Worm (Caenorhabditis elegans): ENCODE data around the gene tag-343.

Gene tag-343

ce11 chrX:16633052-16633451 lies 41.5 kb downstream of the tag-343 start, which contains the start of gene C06G1.1:
TSS of gene C06G1.1 (plus strand) at chrX:16633352.
- TF ChIP-seq ceh-14 (tag; optimal IDR thresholded peaks at IDR 0.05) (no peak), zip-5 (tag; optimal IDR thresholded peaks at IDR 0.05) (no peak), npax-4 (tag; optimal IDR thresholded peaks at IDR 0.05) (no peak), fax-1 (tag; optimal IDR thresholded peaks at IDR 0.05) (no peak), fkh-10 (GFP tag; optimal IDR thresholded peaks at IDR 0.05) (no peak)

- TF ChIP-seq nhr-232 (tag; optimal IDR thresholded peaks at IDR 0.05): no peak
Observed at ce11 chrX:16631847-16632246, 42.7 kb downstream of the tag-343 start.

ce11 chrX:16629773-16630172 lies 44.8 kb downstream of the tag-343 start:
- TF ChIP-seq ceh-19 (GFP tag; optimal IDR thresholded peaks at IDR 0.05) (no peak), ceh-22 (tag; optimal IDR thresholded peaks at IDR 0.05) (no peak), hlh-8 (tag; optimal IDR thresholded peaks at IDR 0.05) (no peak), hlh-13 (GFP tag; optimal IDR thresholded peaks at IDR 0.05) (no peak), lin-11 (tag; optimal IDR thresholded peaks at IDR 0.05) (no peak), tbx-2 (tag; optimal IDR thresholded peaks at IDR 0.05) (no peak), hlh-6 (tag; optimal IDR thresholded peaks at IDR 0.05) (no peak), pat-9 (tag; optimal IDR thresholded peaks at IDR 0.05) (no peak), ceh-48 (tag; optimal IDR thresholded peaks at IDR 0.05) (no peak), elt-4 (tag; optimal IDR thresholded peaks at IDR 0.05) (no peak), hlh-30 (tag; optimal IDR thresholded peaks at IDR 0.05; ENCODE audit: insufficient read depth) (no peak), ets-4 (tag; optimal IDR thresholded peaks at IDR 0.05) (no peak), fkh-6 (tag; optimal IDR thresholded peaks at IDR 0.05) (no peak)

ce11 chrX:16629168-16629567 lies 45.4 kb downstream of the tag-343 start:
- no peak for TF ChIP-seq ceh-22 (tag; optimal IDR thresholded peaks at IDR 0.05)
- no peak for TF ChIP-seq pat-9 (tag; optimal IDR thresholded peaks at IDR 0.05)
- no peak for TF ChIP-seq npax-4 (tag; optimal IDR thresholded peaks at IDR 0.05)
- no peak for TF ChIP-seq ceh-48 (tag; optimal IDR thresholded peaks at IDR 0.05)
- TF ChIP-seq ceh-45 (GFP tag; IDR thresholded peaks at IDR 0.05): no peak
- no peak for TF ChIP-seq F13H6.1 (tag; optimal IDR thresholded peaks at IDR 0.05)
- TF ChIP-seq gmeb-2 (tag; optimal IDR thresholded peaks at IDR 0.05): no peak
- TF ChIP-seq elt-2 (tag; optimal IDR thresholded peaks at IDR 0.05): no peak
- no peak for TF ChIP-seq C08G9.2 (tag; optimal IDR thresholded peaks at IDR 0.05)
- TF ChIP-seq tbx-2 (tag; optimal IDR thresholded peaks at IDR 0.05): no peak
- no peak for TF ChIP-seq pax-1 (tag; optimal IDR thresholded peaks at IDR 0.05)
- no peak for TF ChIP-seq K09A11.1 (tag; optimal IDR thresholded peaks at IDR 0.05; ENCODE audit: insufficient read depth)
- no peak for TF ChIP-seq lim-6 (tag; optimal IDR thresholded peaks at IDR 0.05)
- TF ChIP-seq pag-3 (tag; optimal IDR thresholded peaks at IDR 0.05; ENCODE audit: borderline replicate concordance): no peak
- TF ChIP-seq hlh-15 (tag; optimal IDR thresholded peaks at IDR 0.05): no peak
- no peak for TF ChIP-seq ceh-9 (tag; optimal IDR thresholded peaks at IDR 0.05)

- no peak for TF ChIP-seq hlh-15 (tag; optimal IDR thresholded peaks at IDR 0.05)
- TF ChIP-seq pros-1 (tag; optimal IDR thresholded peaks at IDR 0.05): no peak
- TF ChIP-seq zip-5 (tag; optimal IDR thresholded peaks at IDR 0.05): no peak
- TF ChIP-seq dmd-4 (tag; optimal IDR thresholded peaks at IDR 0.05; ENCODE audit: borderline replicate concordance): no peak
- no peak for TF ChIP-seq pat-9 (tag; optimal IDR thresholded peaks at IDR 0.05)
- TF ChIP-seq ceh-34 (tag; optimal IDR thresholded peaks at IDR 0.05): no peak
- TF ChIP-seq tbx-7 (tag; optimal IDR thresholded peaks at IDR 0.05): no peak
- TF ChIP-seq nhr-232 (tag; optimal IDR thresholded peaks at IDR 0.05): no peak
- no peak for TF ChIP-seq ets-4 (tag; optimal IDR thresholded peaks at IDR 0.05)
- TF ChIP-seq unc-55 (GFP tag; optimal IDR thresholded peaks at IDR 0.05): no peak
- no peak for TF ChIP-seq K09A11.1 (tag; optimal IDR thresholded peaks at IDR 0.05; ENCODE audit: insufficient read depth)
- TF ChIP-seq pqm-1 (tag; optimal IDR thresholded peaks at IDR 0.05): no peak
- TF ChIP-seq mec-3 (tag; optimal IDR thresholded peaks at IDR 0.05; ENCODE audit: borderline replicate concordance): no peak
Observed at ce11 chrX:16626817-16627216, 47.7 kb downstream of the tag-343 start.
